Worm (Caenorhabditis elegans) whole organism, L4 larva: ENCODE results near the gene srg-60.

Experiments
- nhr-237 ChIP-seq: sonication (generic microtip); optimal IDR thresholded peaks from 2 replicates; lab custom pipeline; 2017; ENCODE audit warnings: missing biosample characterization, missing genetic modification characterization
- snpc-4 ChIP-seq: fragments of 150-350 bp; optimal IDR thresholded peaks from 2 replicates; lab custom pipeline; 2014; ENCODE audit warnings: missing biosample characterization, missing genetic modification characterization
- unc-39 ChIP-seq: sonication (generic microtip); optimal IDR thresholded peaks from 2 replicates; lab custom pipeline; 2017; ENCODE audit warnings: missing biosample characterization, missing genetic modification characterization
- zfp-3 ChIP-seq: fragments of 200-800 bp; sonication (Bioruptor generic); conservative IDR thresholded peaks from 2 replicates; pipeline ENCODE4 v1.3.6; 2022; ENCODE audit warnings: missing genetic modification reagents, missing genetic modification characterization, missing compliant biosample characterization

ce11 chrV:2711429-2711828 is 11.0 kb downstream of the srg-60 start, which contains the start of gene C24B9.3:
- no peak for TF ChIP-seq unc-39 (tag; lab: Kevin White, UChicago)
- no peak for TF ChIP-seq nhr-237 (tag; lab: Kevin White, UChicago)
- no peak for TF ChIP-seq zfp-3 (GFP tag; lab: Robert Waterston, UW)
- TF ChIP-seq snpc-4 (tag; lab: Kevin White, UChicago), result no peak
